Worm (Caenorhabditis elegans): ENCODE data around the gene T24E12.11.
"Not testable (repeated sequence)": the region's sequence is repeated elsewhere in the genome, so short reads cannot be mapped to it uniquely, and the experiment has no call there.

Gene T24E12.11

DNA sequence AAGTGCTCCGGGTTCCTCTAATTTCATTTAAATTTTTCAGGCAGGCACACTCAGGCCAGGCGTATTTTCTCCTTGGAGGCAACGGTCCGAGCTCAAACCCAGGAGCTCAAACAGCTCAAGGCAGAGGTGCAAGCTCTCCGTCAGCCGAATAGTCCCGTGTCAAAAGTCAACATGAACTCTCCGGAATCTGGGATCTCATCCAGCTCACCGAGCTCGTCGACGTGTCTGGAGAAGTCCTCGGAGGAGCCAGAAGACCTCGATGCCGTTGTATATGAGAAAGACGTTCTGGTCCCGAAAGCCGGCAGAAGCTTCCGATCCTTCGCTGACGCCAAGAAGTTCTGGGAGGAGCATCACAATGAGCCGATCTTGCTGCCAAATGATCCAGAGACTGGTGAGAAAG is 6.4 kb upstream of the T24E12.11 start:
- TF ChIP-seq flt-1 (GFP tag; IDR thresholded peaks at IDR 0.05) (no peak), cog-1 (tag; optimal IDR thresholded peaks at IDR 0.05) (no peak)

DNA sequence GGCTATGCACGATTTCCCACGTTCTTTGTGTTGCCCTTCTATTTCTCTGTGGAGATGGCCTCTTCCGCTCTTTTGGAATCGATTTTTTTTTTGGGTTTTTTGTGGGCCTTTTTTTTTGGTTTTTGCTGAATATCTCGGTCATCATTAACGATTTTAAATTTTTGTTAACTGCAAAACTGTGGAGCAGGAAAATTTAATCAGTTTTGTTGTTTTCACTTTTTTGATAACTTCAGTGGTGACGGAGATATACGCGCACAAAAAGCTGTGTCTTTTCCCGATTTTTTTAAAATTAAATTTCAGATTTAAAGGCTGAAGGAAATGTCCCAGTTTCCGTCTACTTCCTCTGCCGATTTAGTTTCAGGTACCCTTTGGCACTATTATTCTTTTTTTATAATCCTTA is 5.9 kb upstream of the T24E12.11 start, which contains the start of gene T24E12.1:
Gene T24E12.1 (plus strand): TSS at position 301 of the 400 bp plus-strand sequence.
- TF ChIP-seq ref-1 (GFP tag; conservative IDR thresholded peaks at IDR 0.05) (no peak), ztf-23 (GFP tag; IDR thresholded peaks at IDR 0.05) (no peak), cog-1 (tag; optimal IDR thresholded peaks at IDR 0.05) (no peak), med-1 (GFP tag; optimal IDR thresholded peaks at IDR 0.05; ENCODE audit: insufficient read depth) (no peak), T22C8.4 (GFP tag; IDR thresholded peaks at IDR 0.05) (no peak), flt-1 (GFP tag; IDR thresholded peaks at IDR 0.05) (no peak), tab-1 (GFP tag; IDR thresholded peaks at IDR 0.05) (no peak), klf-2 (GFP tag; conservative IDR thresholded peaks at IDR 0.05) (no peak), ztf-29 (GFP tag; IDR thresholded peaks at IDR 0.05) (no peak)

DNA sequence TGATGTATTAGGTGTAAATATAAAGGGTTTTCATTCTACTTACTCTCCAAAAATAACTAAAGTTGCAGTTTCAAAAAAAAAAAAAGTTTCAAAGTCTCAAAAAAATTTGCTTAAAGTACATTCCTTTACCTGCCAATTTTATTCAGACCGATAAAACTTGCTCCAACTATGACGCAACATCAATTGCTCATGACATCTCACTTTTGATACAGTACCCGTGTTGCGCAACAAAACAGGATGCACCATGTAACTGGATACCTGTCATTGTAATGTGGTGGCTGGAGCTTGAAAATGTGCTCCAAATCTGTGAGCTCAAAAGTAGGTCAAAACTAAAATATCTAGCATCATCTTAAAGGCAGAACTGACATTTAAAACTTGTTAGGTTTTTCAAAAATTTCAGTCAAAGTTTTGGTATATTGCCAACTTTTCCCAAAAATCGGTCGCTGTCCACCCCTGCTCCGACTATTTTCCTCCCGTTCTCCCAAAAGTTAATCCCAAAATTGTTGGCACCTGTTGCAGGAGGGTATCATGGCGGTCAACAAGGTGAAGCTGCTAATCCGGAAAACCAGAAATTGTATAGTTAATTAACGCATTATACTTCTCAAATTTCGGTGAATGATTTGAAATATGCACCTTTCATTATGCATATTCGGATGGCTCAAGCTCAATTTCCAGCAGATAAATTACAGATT is 3.1 kb upstream of the T24E12.11 start, which contains the start of gene T24E12.2:
Gene T24E12.2 (plus strand): TSS at position 642 of the 692 bp plus-strand sequence.
- no peak for TF ChIP-seq ref-1 (GFP tag; conservative IDR thresholded peaks at IDR 0.05)
- no peak for TF ChIP-seq ztf-23 (GFP tag; IDR thresholded peaks at IDR 0.05)
- TF ChIP-seq T22C8.4 (GFP tag; IDR thresholded peaks at IDR 0.05): no peak
- no peak for TF ChIP-seq klf-2 (GFP tag; conservative IDR thresholded peaks at IDR 0.05)
- no peak for TF ChIP-seq med-1 (GFP tag; optimal IDR thresholded peaks at IDR 0.05; ENCODE audit: insufficient read depth)
- TF ChIP-seq tab-1 (GFP tag; IDR thresholded peaks at IDR 0.05): no peak
- no peak for TF ChIP-seq ztf-29 (GFP tag; IDR thresholded peaks at IDR 0.05)
- no peak for TF ChIP-seq cog-1 (tag; optimal IDR thresholded peaks at IDR 0.05)
- no peak for TF ChIP-seq flt-1 (GFP tag; IDR thresholded peaks at IDR 0.05)

DNA sequence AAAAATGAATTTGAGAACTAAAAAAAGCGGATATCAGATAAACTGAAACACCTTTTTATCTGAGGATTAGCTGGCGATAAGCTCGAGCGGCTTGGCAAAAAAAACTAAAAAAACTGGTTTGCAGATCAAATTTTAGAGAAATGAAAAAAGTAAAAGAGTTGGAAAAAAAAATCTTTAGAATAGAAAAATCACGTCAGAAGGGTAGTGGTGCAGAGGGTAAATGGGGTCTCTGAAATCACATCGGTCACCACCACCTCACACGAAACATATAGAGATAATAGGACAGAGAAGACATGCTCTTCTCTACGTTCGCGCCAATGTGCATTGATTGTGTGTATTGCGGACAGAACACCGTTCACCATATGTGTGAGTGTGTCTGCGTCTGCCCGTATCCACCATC is 1.9 kb upstream of the T24E12.11 start:
- TF ChIP-seq tab-1 (GFP tag; IDR thresholded peaks at IDR 0.05) (no peak), ztf-29 (GFP tag; IDR thresholded peaks at IDR 0.05) (no peak), med-1 (GFP tag; optimal IDR thresholded peaks at IDR 0.05; ENCODE audit: insufficient read depth) (no peak), klf-2 (GFP tag; conservative IDR thresholded peaks at IDR 0.05) (no peak), T22C8.4 (GFP tag; IDR thresholded peaks at IDR 0.05) (no peak), flt-1 (GFP tag; IDR thresholded peaks at IDR 0.05) (no peak)

DNA sequence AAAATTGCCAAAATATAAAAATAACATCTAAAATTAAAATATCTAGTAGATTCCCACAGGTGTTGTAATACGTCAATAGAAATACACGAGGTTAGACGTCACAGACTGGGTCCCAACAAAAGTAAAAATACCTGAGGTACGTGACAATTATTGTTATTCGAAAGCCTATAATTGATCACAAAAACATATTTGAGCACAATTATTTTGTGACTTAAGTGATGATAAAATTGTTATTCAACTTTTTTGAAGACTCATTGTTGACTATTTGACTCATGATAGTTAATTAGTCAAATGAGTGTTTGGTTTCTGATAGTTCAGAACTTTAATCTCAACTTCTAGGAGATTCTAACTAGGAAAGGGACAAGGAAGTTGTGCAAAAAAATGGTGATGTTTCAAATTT is 1.6 kb downstream of the T24E12.11 start:
- no peak for TF ChIP-seq klf-2 (GFP tag; conservative IDR thresholded peaks at IDR 0.05)
- no peak for TF ChIP-seq med-1 (GFP tag; optimal IDR thresholded peaks at IDR 0.05; ENCODE audit: insufficient read depth)
- no peak for TF ChIP-seq flt-1 (GFP tag; IDR thresholded peaks at IDR 0.05)
- no peak for TF ChIP-seq T22C8.4 (GFP tag; IDR thresholded peaks at IDR 0.05)
- no peak for TF ChIP-seq cog-1 (tag; optimal IDR thresholded peaks at IDR 0.05)
- no peak for TF ChIP-seq tab-1 (GFP tag; IDR thresholded peaks at IDR 0.05)
- no peak for TF ChIP-seq ref-1 (GFP tag; conservative IDR thresholded peaks at IDR 0.05)
- no peak for TF ChIP-seq ztf-29 (GFP tag; IDR thresholded peaks at IDR 0.05)
- no peak for TF ChIP-seq ztf-23 (GFP tag; IDR thresholded peaks at IDR 0.05)

DNA sequence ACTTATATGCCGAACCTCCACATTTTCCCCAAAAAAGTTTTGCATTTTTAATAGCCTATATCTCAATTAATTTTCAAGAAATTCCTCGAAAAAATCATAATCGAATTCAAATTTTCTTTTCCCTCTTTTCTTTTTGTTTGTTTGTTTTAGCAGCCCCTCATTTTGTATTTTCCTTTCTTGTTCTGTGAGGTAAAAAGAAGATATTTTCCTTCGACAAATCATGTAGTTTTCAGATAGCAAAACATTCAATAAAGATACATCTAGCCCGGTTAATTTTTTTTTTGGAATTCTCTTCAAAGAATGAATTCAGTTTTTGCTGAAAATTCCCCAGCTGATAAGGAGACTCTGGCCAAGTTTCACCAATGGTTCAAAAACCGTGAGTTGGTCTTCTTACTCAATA is 3.6 kb downstream of the T24E12.11 start, which contains the start of gene T24E12.3:
Gene T24E12.3 (plus strand): TSS at position 301 of the 400 bp plus-strand sequence.
- TF ChIP-seq med-1 (GFP tag; optimal IDR thresholded peaks at IDR 0.05; ENCODE audit: insufficient read depth): no peak
- TF ChIP-seq flt-1 (GFP tag; IDR thresholded peaks at IDR 0.05): no peak
- TF ChIP-seq ztf-23 (GFP tag; IDR thresholded peaks at IDR 0.05): no peak
- TF ChIP-seq ref-1 (GFP tag; conservative IDR thresholded peaks at IDR 0.05): no peak
- no peak for TF ChIP-seq cog-1 (tag; optimal IDR thresholded peaks at IDR 0.05)
- TF ChIP-seq tab-1 (GFP tag; IDR thresholded peaks at IDR 0.05): no peak
- no peak for TF ChIP-seq ztf-29 (GFP tag; IDR thresholded peaks at IDR 0.05)
- no peak for TF ChIP-seq klf-2 (GFP tag; conservative IDR thresholded peaks at IDR 0.05)
- no peak for TF ChIP-seq T22C8.4 (GFP tag; IDR thresholded peaks at IDR 0.05)

DNA sequence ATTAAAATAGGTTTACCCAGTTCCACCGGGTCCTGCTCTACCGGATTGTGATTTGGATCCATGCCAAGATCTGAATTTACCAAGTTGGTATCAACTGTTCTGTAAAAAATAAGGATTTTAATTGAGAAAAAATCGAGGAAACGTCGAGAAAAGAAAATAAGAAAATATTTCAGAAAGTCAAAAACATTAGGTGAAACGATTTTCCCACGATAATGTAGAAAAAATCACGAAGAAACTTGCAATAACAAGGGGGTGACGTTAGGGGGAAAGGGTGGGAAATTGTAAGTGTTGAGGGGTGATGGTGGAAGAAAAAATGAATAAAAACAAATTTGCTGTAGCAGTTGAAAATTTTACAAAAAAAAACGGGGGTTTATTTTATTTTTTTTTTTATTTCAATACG is 6.2 kb downstream of the T24E12.11 start, which contains the start of gene T24E12.10:
Gene T24E12.10 (minus strand): TSS at position 101 of the 400 bp plus-strand sequence.
- TF ChIP-seq cog-1 (tag; optimal IDR thresholded peaks at IDR 0.05) (no peak), ztf-29 (GFP tag; IDR thresholded peaks at IDR 0.05) (no peak), T22C8.4 (GFP tag; IDR thresholded peaks at IDR 0.05) (no peak), ref-1 (GFP tag; conservative IDR thresholded peaks at IDR 0.05) (no peak), klf-2 (GFP tag; conservative IDR thresholded peaks at IDR 0.05) (no peak), med-1 (GFP tag; optimal IDR thresholded peaks at IDR 0.05; ENCODE audit: insufficient read depth) (no peak), tab-1 (GFP tag; IDR thresholded peaks at IDR 0.05) (no peak), flt-1 (GFP tag; IDR thresholded peaks at IDR 0.05) (no peak), ztf-23 (GFP tag; IDR thresholded peaks at IDR 0.05) (no peak)

DNA sequence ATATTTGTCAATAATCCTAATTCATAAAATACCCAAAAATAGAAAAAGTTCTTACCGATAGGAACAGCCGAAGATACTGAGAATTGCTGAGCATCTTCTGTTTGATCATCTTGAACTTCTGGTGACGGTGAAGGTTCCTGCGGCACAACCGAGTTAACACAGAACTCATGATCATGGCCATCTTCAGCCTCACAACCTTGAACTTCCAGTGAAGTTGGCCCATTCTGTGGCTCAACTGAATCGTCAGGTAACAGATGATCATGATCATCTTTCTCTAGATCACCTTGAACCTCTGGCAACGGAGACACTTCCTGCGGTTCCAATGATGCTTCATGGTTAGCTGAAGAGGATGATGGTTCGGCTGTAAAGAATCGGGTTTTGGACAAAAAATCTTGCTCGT is 7.7 kb downstream of the T24E12.11 start:
- TF ChIP-seq med-1 (GFP tag; optimal IDR thresholded peaks at IDR 0.05; ENCODE audit: insufficient read depth): no peak
- no peak for TF ChIP-seq klf-2 (GFP tag; conservative IDR thresholded peaks at IDR 0.05)
- no peak for TF ChIP-seq ztf-23 (GFP tag; IDR thresholded peaks at IDR 0.05)
- TF ChIP-seq ztf-29 (GFP tag; IDR thresholded peaks at IDR 0.05): no peak
- TF ChIP-seq ref-1 (GFP tag; conservative IDR thresholded peaks at IDR 0.05): no peak
- TF ChIP-seq flt-1 (GFP tag; IDR thresholded peaks at IDR 0.05): no peak
- TF ChIP-seq tab-1 (GFP tag; IDR thresholded peaks at IDR 0.05): no peak
- no peak for TF ChIP-seq T22C8.4 (GFP tag; IDR thresholded peaks at IDR 0.05)

DNA sequence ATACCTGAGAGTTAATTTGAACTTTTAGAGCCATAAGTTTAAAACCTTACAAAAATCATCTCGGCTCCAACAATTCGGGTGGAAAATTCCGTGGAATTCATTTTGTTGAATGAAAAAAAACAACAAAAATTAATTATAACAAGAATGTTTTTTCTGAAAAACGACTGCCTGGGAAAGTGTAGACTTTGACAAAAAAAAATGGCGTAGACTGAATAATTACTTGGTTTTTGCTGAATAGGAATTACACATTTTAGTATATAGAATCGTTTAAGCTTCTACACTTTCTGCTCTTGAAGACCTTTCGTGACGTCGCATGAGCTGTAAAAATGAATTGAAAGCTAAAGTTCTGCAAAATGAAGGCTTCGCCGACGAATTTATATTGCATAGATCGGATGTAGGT is 14.9 kb downstream of the T24E12.11 start, which contains the start of gene srx-112:
Gene srx-112 (minus strand): TSS at position 101 of the 400 bp plus-strand sequence.
- no peak for TF ChIP-seq flt-1 (GFP tag; IDR thresholded peaks at IDR 0.05)
- no peak for TF ChIP-seq T22C8.4 (GFP tag; IDR thresholded peaks at IDR 0.05)

DNA sequence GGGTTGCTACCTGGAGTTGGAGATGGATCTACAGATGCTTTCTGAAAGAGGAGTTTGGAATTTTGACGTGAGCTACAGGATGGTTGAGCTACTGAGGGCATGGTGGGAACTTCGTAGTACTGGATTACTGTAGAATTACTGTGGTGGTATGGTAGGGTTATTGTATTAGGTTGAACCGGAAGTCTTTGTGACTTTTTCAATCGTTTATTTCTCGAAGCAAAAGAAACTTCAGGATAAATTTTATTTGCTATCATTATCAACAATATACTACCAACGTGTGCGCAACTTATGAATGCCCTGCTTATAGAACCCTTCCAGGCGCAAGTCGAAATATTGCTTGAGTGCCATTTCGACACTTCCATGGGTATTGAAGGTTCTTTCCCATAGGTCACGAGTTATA is 17.8 kb downstream of the T24E12.11 start, which contains the start of gene T24E12.6:
Gene T24E12.6 (minus strand): TSS at position 101 of the 400 bp plus-strand sequence.
- not testable (repeated sequence) for TF ChIP-seq tab-1 (GFP tag; IDR thresholded peaks at IDR 0.05); T22C8.4 (GFP tag; IDR thresholded peaks at IDR 0.05); ref-1 (GFP tag; conservative IDR thresholded peaks at IDR 0.05)

Measured in whole organism, midembryonic.